Fruit fly (Drosophila melanogaster): Measurements from ENCODE around the gene CG43061.
"Not testable (repeated sequence)": the region's sequence is repeated elsewhere in the genome, so short reads cannot be mapped to it uniquely, and the experiment has no call there.

The CG43061 gene

DNA sequence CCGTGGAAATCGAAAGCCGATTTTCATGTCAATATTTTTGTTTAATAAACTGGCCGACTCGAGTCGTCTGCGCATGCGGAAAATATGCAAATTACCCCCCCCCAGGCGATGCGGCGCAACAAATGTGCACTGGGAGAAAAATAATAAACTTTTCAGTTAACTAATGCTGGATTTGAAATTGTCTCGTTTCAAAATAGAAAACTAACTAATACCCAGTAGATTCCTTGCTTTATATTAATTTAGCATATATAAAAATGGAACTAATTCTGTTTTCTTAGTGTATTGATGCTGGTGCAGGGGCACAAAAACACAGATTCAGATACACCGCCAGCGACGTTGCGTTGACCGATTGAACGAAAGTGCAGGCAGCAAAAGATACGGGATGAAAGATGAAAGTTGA is 11.6 kb upstream of the CG43061 start:
- TF ChIP-seq psq (optimal IDR thresholded peaks at IDR 0.05) (no peak), EcR (GFP tag; optimal IDR thresholded peaks at IDR 0.05) (no peak), CG8478 (optimal IDR thresholded peaks at IDR 0.05) (no peak), Dll (optimal IDR thresholded peaks at IDR 0.05) (no peak), pan (optimal IDR thresholded peaks at IDR 0.05) (no peak), usp (GFP tag; optimal IDR thresholded peaks at IDR 0.05) (no peak)

- TF ChIP-seq psq (optimal IDR thresholded peaks at IDR 0.05) (no peak), EcR (GFP tag; optimal IDR thresholded peaks at IDR 0.05) (no peak), CG8478 (optimal IDR thresholded peaks at IDR 0.05) (no peak), usp (GFP tag; optimal IDR thresholded peaks at IDR 0.05) (no peak), Dll (optimal IDR thresholded peaks at IDR 0.05) (no peak), pan (optimal IDR thresholded peaks at IDR 0.05) (no peak)
Observed at dm6 chr3R:8038927-8039326, 10.5 kb upstream of the CG43061 start.

DNA sequence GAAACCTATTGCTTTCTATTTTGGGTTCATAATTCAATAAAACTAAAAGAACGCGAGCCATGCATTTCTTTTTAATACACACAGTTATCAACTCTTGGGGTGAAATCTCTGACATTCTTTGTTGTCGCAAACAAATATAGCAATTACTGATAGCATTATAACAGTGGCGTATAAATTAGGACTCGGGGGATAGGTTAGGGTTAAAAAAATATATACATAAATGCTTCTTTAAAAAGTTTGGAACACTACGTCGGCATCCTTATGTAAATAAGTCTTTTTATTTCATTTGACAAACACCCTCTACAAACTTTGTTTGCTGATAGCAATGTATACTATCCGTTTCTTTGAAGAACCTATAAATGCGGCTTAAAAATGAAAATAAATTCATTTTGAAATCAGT is 8.6 kb upstream of the CG43061 start, which contains the start of gene CG43060:
TSS of gene CG43060 (plus strand) at position 382 of the 400 bp plus-strand sequence.
- TF ChIP-seq Dll (optimal IDR thresholded peaks at IDR 0.05) (no peak), EcR (GFP tag; optimal IDR thresholded peaks at IDR 0.05) (no peak), pan (optimal IDR thresholded peaks at IDR 0.05) (no peak), CG8478 (optimal IDR thresholded peaks at IDR 0.05) (no peak), psq (optimal IDR thresholded peaks at IDR 0.05) (no peak), usp (GFP tag; optimal IDR thresholded peaks at IDR 0.05) (no peak)

DNA sequence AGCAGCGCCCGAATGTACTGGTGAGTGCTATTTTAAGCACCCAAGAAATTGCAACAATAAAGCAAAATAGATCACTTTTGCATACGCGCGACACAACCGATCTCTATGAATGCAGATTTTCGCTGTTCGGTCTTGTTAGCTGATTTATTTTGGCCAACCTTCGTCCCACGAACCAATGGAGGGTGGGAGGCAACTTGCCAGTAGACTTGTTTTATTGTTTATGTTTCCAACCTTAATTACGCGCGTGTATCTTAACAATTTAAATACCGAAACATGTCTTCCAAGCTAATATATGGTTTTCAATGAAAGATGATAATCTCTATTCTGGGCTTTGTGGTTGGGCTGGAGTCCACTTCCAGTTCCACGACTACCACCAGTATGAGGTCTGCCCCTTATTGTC is 606 bp upstream of the CG43061 start, which contains the start of gene CG43618:
TSS of gene CG43618 (plus strand) at position 301 of the 400 bp plus-strand sequence.
- not testable (repeated sequence) for TF ChIP-seq psq (optimal IDR thresholded peaks at IDR 0.05); usp (GFP tag; optimal IDR thresholded peaks at IDR 0.05); Dll (optimal IDR thresholded peaks at IDR 0.05)

DNA sequence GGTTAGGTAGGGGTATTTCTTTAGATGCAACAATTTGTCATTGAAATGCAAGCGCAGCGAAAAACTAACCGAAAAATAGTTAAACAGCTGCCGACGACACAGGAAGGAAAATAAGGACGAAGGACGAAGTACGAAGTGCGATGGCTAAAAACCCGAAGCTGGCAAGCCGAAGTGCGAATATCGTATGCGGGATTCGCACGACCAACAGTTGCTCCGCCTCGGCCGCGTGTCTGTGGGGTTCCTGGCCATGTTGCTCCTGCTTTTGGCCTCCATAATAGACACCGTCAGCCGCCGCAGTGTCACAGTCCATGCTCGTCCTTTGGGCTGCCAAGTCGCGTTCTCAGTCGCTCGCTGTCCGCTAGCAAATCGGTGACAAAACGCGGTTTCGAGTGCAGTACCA is 9.5 kb downstream of the CG43061 start, which contains the start of gene mAChR-B:
TSS of gene mAChR-B (plus strand) at position 301 of the 400 bp plus-strand sequence.
- TF ChIP-seq psq (optimal IDR thresholded peaks at IDR 0.05) (no peak), Dll (optimal IDR thresholded peaks at IDR 0.05) (no peak)

DNA sequence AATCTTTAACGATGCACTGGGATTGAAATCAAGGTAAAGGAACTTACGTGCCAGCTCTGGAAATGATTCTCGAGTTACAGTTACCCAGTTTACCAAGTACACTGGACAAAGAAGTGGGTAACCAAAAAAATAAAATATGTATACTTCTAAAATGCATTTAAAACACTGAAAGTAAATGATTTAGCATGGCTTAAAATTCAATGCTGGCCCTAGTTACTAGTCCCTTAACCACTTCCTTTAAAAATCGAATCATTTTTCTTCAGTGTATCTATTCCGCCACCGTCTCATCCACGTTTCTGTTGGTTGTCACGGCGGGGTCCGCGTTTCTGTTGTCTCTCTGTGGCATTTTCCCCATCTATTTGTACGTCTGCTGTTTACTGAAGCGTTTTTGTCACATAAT is 23.2 kb downstream of the CG43061 start:
- TF ChIP-seq CG8478 (optimal IDR thresholded peaks at IDR 0.05) (no peak), pan (optimal IDR thresholded peaks at IDR 0.05) (no peak), Dll (optimal IDR thresholded peaks at IDR 0.05) (no peak), EcR (GFP tag; optimal IDR thresholded peaks at IDR 0.05) (no peak), psq (optimal IDR thresholded peaks at IDR 0.05) (no peak), usp (GFP tag; optimal IDR thresholded peaks at IDR 0.05) (no peak)

- no peak for TF ChIP-seq psq (optimal IDR thresholded peaks at IDR 0.05)
- no peak for TF ChIP-seq EcR (GFP tag; optimal IDR thresholded peaks at IDR 0.05)
- TF ChIP-seq CG8478 (optimal IDR thresholded peaks at IDR 0.05), result no peak
- TF ChIP-seq pan (optimal IDR thresholded peaks at IDR 0.05), result no peak
- TF ChIP-seq usp (GFP tag; optimal IDR thresholded peaks at IDR 0.05), result no peak
- TF ChIP-seq Dll (optimal IDR thresholded peaks at IDR 0.05), result no peak
Observed at dm6 chr3R:8086952-8087351, 37.5 kb downstream of the CG43061 start, which contains the start of gene CG7910. TSS of gene CG7910 (plus strand) at chr3R:8087252.

dm6 chr3R:8093824-8094223 is 44.4 kb downstream of the CG43061 start, which contains the start of gene CG7900:
TSS of gene CG7900 (plus strand) at chr3R:8094124.
- TF ChIP-seq Dll, psq, pan (optimal IDR thresholded peaks at IDR 0.05): not testable (repeated sequence)

Data from whole organism.